Fruit fly (Drosophila melanogaster) whole organism, wandering third instar larva: ENCODE measurements around the gene eya.

Source experiments
- CrebA ChIP-seq: fragments of 200-800 bp; sonication (Bioruptor generic); optimal IDR thresholded peaks from 2 replicates; lab custom pipeline; 2016; ENCODE audit warnings: missing biosample characterization, mild to moderate bottlenecking, missing genetic modification characterization, borderline replicate concordance
- OdsH ChIP-seq: fragments of 200-800 bp; sonication (Bioruptor generic); optimal IDR thresholded peaks from 2 replicates; lab custom pipeline; 2016; ENCODE audit warnings: missing biosample characterization, mild to moderate bottlenecking, missing genetic modification characterization

DNA sequence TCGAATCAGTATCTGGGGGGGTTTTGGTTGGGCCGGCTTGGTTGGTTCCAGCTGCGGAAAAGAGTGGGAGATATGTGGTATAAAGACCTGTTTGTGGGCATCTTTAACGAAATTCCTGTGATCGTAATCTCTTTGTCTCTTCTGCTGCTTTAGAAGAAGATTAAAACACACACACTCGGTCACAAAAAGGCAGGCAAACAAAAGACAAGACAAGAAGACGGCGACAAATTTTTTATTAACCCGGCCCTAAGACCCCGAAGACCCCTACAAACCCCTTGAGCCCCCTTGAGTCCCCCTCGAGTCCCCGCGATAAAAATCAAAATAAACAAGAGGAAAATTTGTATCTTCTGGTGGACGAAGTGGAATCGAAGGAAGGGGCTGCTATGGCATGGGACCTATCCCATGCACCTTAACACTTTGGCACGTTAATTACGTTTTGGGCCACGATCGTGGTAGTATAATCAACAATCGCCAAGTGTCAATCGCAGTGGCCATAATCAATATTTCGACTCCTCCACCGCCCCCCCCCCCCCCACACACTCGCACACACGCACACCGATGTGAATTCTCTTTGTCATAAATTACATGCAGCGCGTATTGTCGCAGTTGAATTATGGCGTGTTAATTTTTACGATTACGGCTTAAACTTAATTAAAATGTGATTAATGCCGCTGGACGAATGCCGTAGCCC lies 12.5 kb downstream of the eya start:
- TF ChIP-seq CrebA (GFP tag; lab: Kevin White, UChicago) (no peak), OdsH (GFP tag; lab: Kevin White, UChicago) (no peak)
